Fruit fly (Drosophila melanogaster) whole organism, wandering third instar larva: Measurements from ENCODE around the gene Srr.

Source experiments
- Hr83 ChIP-seq: fragments of 200-300 bp; sonication (Bioruptor generic); optimal IDR thresholded peaks from 2 replicates; lab custom pipeline; 2016; ENCODE audit warnings: missing biosample characterization, mild to moderate bottlenecking, missing genetic modification characterization, moderate library complexity; ENCODE audit not compliant: poor library complexity, severe bottlenecking
- Vsx2 ChIP-seq: fragments of 200-300, 225-300 bp; sonication (Bioruptor generic); optimal IDR thresholded peaks from 2 replicates; lab custom pipeline; 2018; ENCODE audit warnings: missing biosample characterization, missing genetic modification characterization; ENCODE audit not compliant: partially characterized antibody
- fru ChIP-seq: fragments of 200-800 bp; sonication (Bioruptor generic); optimal IDR thresholded peaks from 3 replicates; lab custom pipeline; 2016; ENCODE audit warnings: missing biosample characterization, mild to moderate bottlenecking, missing genetic modification characterization
- pan ChIP-seq: fragments of >200 bp; optimal IDR thresholded peaks from 2 replicates; lab custom pipeline; 2017
- sage ChIP-seq: fragments of 200-800 bp; sonication (Bioruptor generic); optimal IDR thresholded peaks from 2 replicates; lab custom pipeline; 2016; ENCODE audit warnings: missing biosample characterization, mild to moderate bottlenecking, missing genetic modification characterization

DNA sequence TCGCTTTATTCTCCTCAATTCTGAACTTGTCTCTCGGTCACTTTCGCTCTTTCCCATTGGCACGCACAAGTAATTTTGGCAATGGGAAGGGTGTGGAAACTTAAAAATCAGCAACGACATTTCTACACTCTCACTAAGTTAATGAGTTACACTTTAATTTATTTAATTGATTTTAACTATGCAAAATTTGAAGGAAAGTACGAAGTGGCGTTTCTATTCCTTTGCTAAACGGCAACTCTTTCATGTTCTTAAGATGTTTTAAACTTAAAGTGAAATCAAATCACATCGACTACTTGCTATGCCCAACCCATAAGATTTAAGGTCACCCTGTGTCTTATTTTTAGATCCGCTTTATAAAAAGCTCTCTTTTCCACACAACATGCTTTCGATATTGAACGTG is 5.2 kb downstream of the Srr start:
- TF ChIP-seq sage (GFP tag; lab: Kevin White, UChicago) = no peak
- TF ChIP-seq fru (GFP tag; lab: Kevin White, UChicago) = peak; percentile 39
- no peak for TF ChIP-seq pan (lab: Kevin White, UChicago)
- TF ChIP-seq Vsx2 = no peak
- TF ChIP-seq Hr83 (GFP tag; lab: Kevin White, UChicago) = no peak
